Worm (Caenorhabditis elegans): ENCODE results near the gene F12E12.2.

F12E12.2 gene

ce11 chrII:3716455-3716854, 23.3 kb upstream of the F12E12.2 start, which contains the start of gene srh-99:
Gene srh-99 (minus strand): TSS chrII:3716555.
- TF ChIP-seq R02D3.7 (tag; optimal IDR thresholded peaks at IDR 0.05) (no peak), nhr-6 (tag; optimal IDR thresholded peaks at IDR 0.05) (no peak), mdl-1 (tag; optimal IDR thresholded peaks at IDR 0.05) (no peak), C34F6.9 (tag; optimal IDR thresholded peaks at IDR 0.05) (no peak), Y55F3AM.14 (GFP tag; optimal IDR thresholded peaks at IDR 0.05) (no peak), ceh-82 (tag; optimal IDR thresholded peaks at IDR 0.05) (no peak), lin-11 (tag; optimal IDR thresholded peaks at IDR 0.05) (no peak)

DNA sequence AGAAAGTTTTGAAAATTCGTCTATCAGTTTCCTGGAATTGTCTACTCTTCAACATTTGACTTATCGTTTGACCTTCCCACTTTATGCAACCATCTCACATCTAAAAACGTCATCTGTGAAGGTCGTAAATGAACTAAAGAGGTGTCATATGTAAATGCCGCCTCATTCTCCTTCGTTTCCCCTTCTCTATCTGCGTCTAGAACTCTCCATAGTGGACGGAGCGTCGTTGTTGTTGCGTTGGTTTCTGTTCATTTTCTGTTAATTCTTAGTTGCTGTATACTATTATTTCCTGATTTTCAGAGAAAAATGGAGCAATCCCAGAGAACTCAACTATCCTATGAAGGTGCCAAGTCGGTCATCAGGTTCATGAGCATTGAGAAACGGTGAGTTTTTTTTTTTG, 22.8 kb upstream of the F12E12.2 start, which contains the start of gene fbxc-52:
fbxc-52 (plus strand) TSS at position 301 of the 400 bp plus-strand sequence.
- TF ChIP-seq fos-1 (tag; optimal IDR thresholded peaks at IDR 0.05) = no peak

ce11 chrII:3721016-3721415, 18.7 kb upstream of the F12E12.2 start, which contains the start of gene C46E10.3:
Gene C46E10.3 (plus strand): TSS chrII:3721316.
- TF ChIP-seq nhr-6 (tag; optimal IDR thresholded peaks at IDR 0.05) (no peak), nhr-25 (tag; optimal IDR thresholded peaks at IDR 0.05) (no peak)

ce11 chrII:3724175-3724715, 15.5 kb upstream of the F12E12.2 start, which contains the start of gene C46E10.1:
Gene C46E10.1 (plus strand): TSS chrII:3724225.
- no peak for TF ChIP-seq ceh-16 (tag; optimal IDR thresholded peaks at IDR 0.05)
- no peak for TF ChIP-seq aly-2 (tag; optimal IDR thresholded peaks at IDR 0.05)
- TF ChIP-seq elt-3 (tag; optimal IDR thresholded peaks at IDR 0.05) = no peak
- TF ChIP-seq unc-62 (GFP tag; optimal IDR thresholded peaks at IDR 0.05) = no peak
- TF ChIP-seq unc-39 (tag; optimal IDR thresholded peaks at IDR 0.05) = no peak
- no peak for TF ChIP-seq lin-39 (tag; optimal IDR thresholded peaks at IDR 0.05)
- no peak for TF ChIP-seq ZK546.5 (tag; optimal IDR thresholded peaks at IDR 0.05)
- no peak for TF ChIP-seq fos-1 (tag; optimal IDR thresholded peaks at IDR 0.05)
- no peak for TF ChIP-seq nhr-129 (tag; optimal IDR thresholded peaks at IDR 0.05)
- no peak for TF ChIP-seq zag-1 (tag; optimal IDR thresholded peaks at IDR 0.05)
- no peak for TF ChIP-seq nhr-23 (tag; optimal IDR thresholded peaks at IDR 0.05)

DNA sequence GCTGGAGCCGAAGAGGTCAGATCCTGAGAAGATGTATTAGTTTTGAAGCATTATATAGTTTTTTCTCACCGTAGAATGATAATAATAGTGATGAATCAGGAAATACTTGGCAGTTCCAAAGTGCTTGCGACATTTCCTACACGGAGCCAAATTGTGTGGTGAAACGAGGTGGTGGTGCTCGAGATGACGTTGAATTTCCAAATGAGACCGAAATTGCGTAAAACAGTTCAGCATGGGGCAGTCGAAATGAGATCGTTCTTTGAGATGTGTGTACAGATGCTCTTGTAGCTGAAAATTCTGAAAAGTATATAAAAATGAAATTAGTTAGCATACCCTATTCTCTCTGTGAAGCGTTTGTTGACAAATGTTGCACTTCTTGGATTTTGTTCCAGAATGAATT, 11.8 kb upstream of the F12E12.2 start, which contains the start of gene C46E10.8:
C46E10.8 (minus strand) TSS at position 101 of the 400 bp plus-strand sequence.
- TF ChIP-seq sem-4 (tag; optimal IDR thresholded peaks at IDR 0.05) (no peak), nhr-6 (tag; optimal IDR thresholded peaks at IDR 0.05) (no peak), nhr-11 (tag; optimal IDR thresholded peaks at IDR 0.05) (no peak), ZK546.5 (tag; optimal IDR thresholded peaks at IDR 0.05) (no peak), F13H6.1 (tag; optimal IDR thresholded peaks at IDR 0.05) (no peak), nhr-129 (tag; optimal IDR thresholded peaks at IDR 0.05) (no peak), nhr-25 (tag; optimal IDR thresholded peaks at IDR 0.05) (no peak), sma-3 (GFP tag; optimal IDR thresholded peaks at IDR 0.05) (no peak), snpc-4 (tag; optimal IDR thresholded peaks at IDR 0.05) (no peak), nhr-10 (tag; optimal IDR thresholded peaks at IDR 0.05) (no peak)

DNA sequence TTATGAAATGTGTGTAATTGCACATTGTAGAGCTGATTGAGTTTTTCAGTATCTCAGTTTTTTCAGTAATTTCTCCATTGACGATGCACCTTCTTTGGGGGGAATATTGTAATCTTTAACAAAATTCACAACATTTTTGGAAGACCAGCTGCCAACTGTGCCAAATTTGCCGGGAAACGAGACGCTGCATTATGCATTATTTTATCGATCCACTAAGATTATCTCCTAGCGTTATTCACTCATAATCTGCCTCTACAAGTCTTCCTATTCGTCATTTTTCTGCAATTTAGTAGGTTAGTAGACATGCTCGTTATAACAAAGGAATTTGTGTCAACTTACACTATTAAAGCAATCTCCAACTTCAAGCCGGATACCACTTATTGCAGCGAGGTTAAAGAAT, 8.0 kb upstream of the F12E12.2 start, which contains the start of the genes sdz-12 and bath-31:
sdz-12 (minus strand) TSS at position 101 of the 400 bp plus-strand sequence.
bath-31 (plus strand) TSS at position 251 of the 400 bp plus-strand sequence.
- TF ChIP-seq skn-1 (tag; optimal IDR thresholded peaks at IDR 0.05) (no peak), nhr-23 (tag; optimal IDR thresholded peaks at IDR 0.05) (no peak), nhr-21 (tag; optimal IDR thresholded peaks at IDR 0.05) (no peak), egl-27 (tag; optimal IDR thresholded peaks at IDR 0.05) (no peak), ztf-1 (GFP tag; conservative IDR thresholded peaks at IDR 0.05) (no peak), C34F6.9 (tag; optimal IDR thresholded peaks at IDR 0.05) (no peak), ceh-82 (tag; optimal IDR thresholded peaks at IDR 0.05) (no peak), nhr-10 (tag; optimal IDR thresholded peaks at IDR 0.05) (no peak)

DNA sequence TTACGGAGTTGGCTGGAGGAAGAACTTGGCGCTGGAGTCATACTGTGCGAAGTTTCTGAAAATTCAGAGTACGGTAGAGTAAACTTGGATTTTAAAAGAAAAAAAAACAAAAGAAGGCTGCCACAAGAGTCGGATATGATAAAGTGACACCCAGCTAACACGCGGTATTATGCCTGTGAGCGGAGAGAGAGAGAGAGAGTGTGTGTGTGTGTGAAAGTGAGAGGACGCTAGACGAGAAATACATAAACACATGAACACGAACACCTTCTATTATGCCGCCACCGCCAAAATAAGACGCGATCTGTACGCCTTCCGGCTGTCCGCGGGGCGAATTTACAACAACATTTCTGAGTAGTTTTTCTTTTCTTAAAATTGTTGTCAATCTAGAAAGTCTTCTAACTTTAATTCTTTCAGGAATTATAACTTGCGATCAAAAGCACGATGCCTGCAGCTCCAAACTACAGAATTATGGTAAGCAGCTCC, 2.8 kb upstream of the F12E12.2 start, which contains the start of gene F12E12.6:
F12E12.6 (minus strand) TSS at position 51 of the 483 bp plus-strand sequence.
- no peak for TF ChIP-seq fos-1 (tag; optimal IDR thresholded peaks at IDR 0.05)
- TF ChIP-seq mbf-1 (tag; optimal IDR thresholded peaks at IDR 0.05) = no peak
- TF ChIP-seq ZK546.5 (tag; optimal IDR thresholded peaks at IDR 0.05) = no peak
- no peak for TF ChIP-seq nhr-237 (tag; optimal IDR thresholded peaks at IDR 0.05)
